Worm (Caenorhabditis elegans): ENCODE measurements around the gene F52E1.3.

DNA sequence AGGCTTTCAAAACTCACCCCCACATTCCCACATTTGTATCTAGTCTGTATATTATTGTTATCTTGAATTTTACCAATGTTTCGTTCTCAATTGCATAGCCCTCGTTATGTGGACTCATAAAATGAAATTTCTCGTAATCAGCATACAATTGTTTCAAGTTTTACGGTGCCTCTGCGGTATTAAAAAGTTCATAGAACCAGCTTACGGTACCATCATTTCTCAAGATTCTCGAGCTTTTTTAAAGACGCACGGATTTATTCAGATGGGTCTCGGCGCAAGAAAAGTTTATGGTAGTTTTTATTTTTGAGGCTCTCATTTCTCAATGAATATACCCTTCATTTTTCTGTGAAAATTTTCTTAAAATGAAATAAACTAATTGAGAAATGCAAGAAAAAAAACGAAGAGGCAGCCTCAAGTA is 20.5 kb downstream of the F52E1.3 start:
- TF ChIP-seq ama-1 (optimal IDR thresholded peaks at IDR 0.05) (no peak), elt-1 (tag; optimal IDR thresholded peaks at IDR 0.05) (no peak), jun-1 (tag; optimal IDR thresholded peaks at IDR 0.05) (no peak), nhr-77 (tag; optimal IDR thresholded peaks at IDR 0.05) (no peak), ceh-28 (tag; optimal IDR thresholded peaks at IDR 0.05) (no peak), aly-2 (tag; optimal IDR thresholded peaks at IDR 0.05) (no peak), nhr-76 (tag; optimal IDR thresholded peaks at IDR 0.05) (no peak), fkh-10 (GFP tag; optimal IDR thresholded peaks at IDR 0.05) (no peak), nfya-1 (tag; optimal IDR thresholded peaks at IDR 0.05; ENCODE audit: insufficient read depth) (no peak), ztf-11 (tag; optimal IDR thresholded peaks at IDR 0.05) (no peak), nhr-237 (tag; optimal IDR thresholded peaks at IDR 0.05) (no peak), elt-2 (tag; optimal IDR thresholded peaks at IDR 0.05) (no peak)
